Fruit fly (Drosophila melanogaster) whole organism, pupa: Measurements from ENCODE around the gene CG15514.

Experiments used
- CG10348 ChIP-seq: fragments of 200-800 bp; sonication (Bioruptor generic); IDR thresholded peaks from 2 replicates; pipeline ENCODE4 v1.3.6; 2022; ENCODE audit warnings: missing biosample characterization, missing genetic modification characterization
- CG12605 ChIP-seq: fragments of 200-800 bp; sonication (Bioruptor generic); IDR thresholded peaks from 2 replicates; pipeline ENCODE4 v1.3.6; 2022; ENCODE audit warnings: missing biosample characterization, missing genetic modification characterization
- CG32121 ChIP-seq: fragments of 200-800 bp; sonication (Bioruptor generic); IDR thresholded peaks from 2 replicates; pipeline ENCODE4 v1.3.6; 2022; ENCODE audit warnings: missing biosample characterization, missing genetic modification characterization
- CG34367 ChIP-seq: fragments of 200-800 bp; sonication (Bioruptor generic); optimal IDR thresholded peaks from 2 replicates; lab custom pipeline; 2018; ENCODE audit warnings: missing biosample characterization, mild to moderate bottlenecking, missing genetic modification characterization
- EcR ChIP-seq: fragments of 200-800 bp; sonication (Bioruptor generic); optimal IDR thresholded peaks from 3 replicates; lab custom pipeline; 2019; ENCODE audit warnings: missing biosample characterization, missing genetic modification characterization, mild to moderate bottlenecking, moderate library complexity, missing genetic modification reagents
- Ets98B ChIP-seq: fragments of 200-800 bp; sonication (Bioruptor generic); IDR thresholded peaks from 2 replicates; pipeline ENCODE4 v1.3.6; 2022; ENCODE audit warnings: missing biosample characterization, missing genetic modification characterization
- rn ChIP-seq: fragments of 200-800 bp; sonication (Bioruptor generic); IDR thresholded peaks from 2 replicates; pipeline ENCODE4 v1.3.6; 2022; ENCODE audit warnings: missing biosample characterization, missing genetic modification characterization

DNA sequence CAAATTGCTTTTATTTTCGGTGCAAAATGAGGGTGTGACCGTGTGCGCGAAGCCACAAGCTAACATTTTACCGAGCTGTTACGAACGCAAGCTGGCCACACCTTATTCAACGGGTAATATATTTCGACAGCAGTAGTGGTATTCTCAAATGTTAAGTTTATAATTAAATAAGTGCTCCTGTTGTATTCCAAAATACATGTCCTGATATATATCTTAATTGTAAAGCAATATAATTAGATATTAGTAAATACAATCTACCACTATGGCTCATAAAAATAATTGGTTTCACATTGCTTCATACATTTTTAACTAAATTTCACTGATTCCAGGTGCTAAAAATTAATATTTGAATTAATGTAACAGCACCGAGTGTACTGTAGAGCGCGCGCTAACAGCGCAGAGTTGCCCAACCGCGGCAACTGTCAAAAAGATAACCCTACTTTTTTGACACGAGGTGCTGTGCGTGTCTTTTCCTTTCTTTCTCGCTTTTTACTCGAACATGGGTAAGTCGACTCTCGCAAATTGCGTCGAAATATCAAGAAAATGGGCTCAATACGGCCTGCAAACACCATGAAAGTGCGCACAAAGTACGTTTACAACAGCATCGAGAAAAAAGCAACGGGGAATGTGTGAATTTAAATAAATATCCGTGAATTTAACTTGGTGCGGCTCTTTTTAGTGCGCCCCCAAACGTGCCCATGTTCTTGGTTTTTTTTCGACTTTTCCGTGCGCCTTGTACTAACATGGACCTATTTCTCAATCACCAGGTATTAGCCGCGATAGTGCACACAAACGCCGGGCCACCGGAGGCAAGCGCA lies at the start of gene CG15514, which contains the start of gene RpS8:
- TF ChIP-seq CG12605 (GFP tag; lab: Robert Waterston, UW) (no peak; the same call in none of the 2 replicates), Ets98B (no peak), EcR (GFP tag; lab: Kevin White, UChicago) (no peak), CG10348 (GFP tag; lab: Robert Waterston, UW) (no peak), CG34367 (peak; percentile 29), CG32121 (GFP tag; lab: Robert Waterston, UW) (peak; percentile 29; the same call in 1 of the 2 replicates), rn (GFP tag; lab: Robert Waterston, UW) (no peak)
